Worm (Caenorhabditis elegans): Measurements from ENCODE around the gene C06C3.10.

C06C3.10 gene

ce11 chrII:9377158-9377557 is at the start of gene C06C3.10:
TSS of gene C06C3.10 (minus strand) at chrII:9377258.
- TF ChIP-seq ZK546.5 (tag; optimal IDR thresholded peaks at IDR 0.05) = no peak
- TF ChIP-seq nhr-12 (tag; optimal IDR thresholded peaks at IDR 0.05) = no peak
- no peak for TF ChIP-seq unc-39 (tag; optimal IDR thresholded peaks at IDR 0.05)
- TF ChIP-seq nhr-21 (tag; optimal IDR thresholded peaks at IDR 0.05) = no peak
- no peak for TF ChIP-seq aly-2 (tag; optimal IDR thresholded peaks at IDR 0.05)
- TF ChIP-seq nhr-25 (tag; optimal IDR thresholded peaks at IDR 0.05) = no peak
- no peak for TF ChIP-seq peb-1 (tag; optimal IDR thresholded peaks at IDR 0.05)
- TF ChIP-seq ceh-16 (tag; optimal IDR thresholded peaks at IDR 0.05) = no peak
- no peak for TF ChIP-seq ama-1 (optimal IDR thresholded peaks at IDR 0.05)
- TF ChIP-seq mbf-1 (tag; optimal IDR thresholded peaks at IDR 0.05) = no peak
- TF ChIP-seq elt-1 (tag; optimal IDR thresholded peaks at IDR 0.05) = no peak

ce11 chrII:9426076-9426475 is 49.0 kb upstream of the C06C3.10 start, which contains the start of gene M176.10:
TSS of gene M176.10 (minus strand) at chrII:9426176.
- TF ChIP-seq peb-1 (tag; optimal IDR thresholded peaks at IDR 0.05) = no peak
- TF ChIP-seq F13H6.1 (tag; optimal IDR thresholded peaks at IDR 0.05) = no peak
- TF ChIP-seq skn-1 (tag; optimal IDR thresholded peaks at IDR 0.05) = no peak
- TF ChIP-seq sma-9 (GFP tag; optimal IDR thresholded peaks at IDR 0.05) = no peak
- TF ChIP-seq sma-9 (tag; optimal IDR thresholded peaks at IDR 0.05) = no peak
- no peak for TF ChIP-seq crh-2 (tag; optimal IDR thresholded peaks at IDR 0.05)
- no peak for TF ChIP-seq snpc-4 (tag; optimal IDR thresholded peaks at IDR 0.05)
- no peak for TF ChIP-seq mbf-1 (tag; optimal IDR thresholded peaks at IDR 0.05)
- TF ChIP-seq ZK546.5 (tag; optimal IDR thresholded peaks at IDR 0.05) = no peak
- no peak for TF ChIP-seq aly-2 (tag; optimal IDR thresholded peaks at IDR 0.05)
- no peak for TF ChIP-seq nhr-11 (tag; optimal IDR thresholded peaks at IDR 0.05)
- no peak for TF ChIP-seq nhr-129 (tag; optimal IDR thresholded peaks at IDR 0.05)
- no peak for TF ChIP-seq ztf-4 (tag; optimal IDR thresholded peaks at IDR 0.05)
- no peak for TF ChIP-seq ceh-16 (tag; optimal IDR thresholded peaks at IDR 0.05)
- TF ChIP-seq nhr-6 (tag; optimal IDR thresholded peaks at IDR 0.05) = no peak
- TF ChIP-seq egl-27 (tag; optimal IDR thresholded peaks at IDR 0.05) = no peak
- no peak for TF ChIP-seq dmd-4 (tag; optimal IDR thresholded peaks at IDR 0.05)

- TF ChIP-seq ztf-1 (GFP tag; conservative IDR thresholded peaks at IDR 0.05) = no peak
- no peak for TF ChIP-seq fos-1 (tag; optimal IDR thresholded peaks at IDR 0.05)
- TF ChIP-seq nhr-237 (tag; optimal IDR thresholded peaks at IDR 0.05) = no peak
- TF ChIP-seq aly-2 (tag; optimal IDR thresholded peaks at IDR 0.05) = no peak
- no peak for TF ChIP-seq elt-3 (tag; optimal IDR thresholded peaks at IDR 0.05)
- no peak for TF ChIP-seq crh-2 (tag; optimal IDR thresholded peaks at IDR 0.05)
- no peak for TF ChIP-seq peb-1 (tag; optimal IDR thresholded peaks at IDR 0.05)
- no peak for TF ChIP-seq mdl-1 (tag; optimal IDR thresholded peaks at IDR 0.05)
- no peak for TF ChIP-seq unc-55 (GFP tag; optimal IDR thresholded peaks at IDR 0.05)
- no peak for TF ChIP-seq ztf-4 (tag; optimal IDR thresholded peaks at IDR 0.05)
- TF ChIP-seq lsy-2 (tag; optimal IDR thresholded peaks at IDR 0.05) = no peak
- TF ChIP-seq egl-27 (tag; optimal IDR thresholded peaks at IDR 0.05) = no peak
- no peak for TF ChIP-seq R02D3.7 (tag; optimal IDR thresholded peaks at IDR 0.05)
- TF ChIP-seq nhr-6 (tag; optimal IDR thresholded peaks at IDR 0.05) = no peak
- TF ChIP-seq skn-1 (tag; optimal IDR thresholded peaks at IDR 0.05) = no peak
- no peak for TF ChIP-seq nhr-12 (tag; optimal IDR thresholded peaks at IDR 0.05)
- TF ChIP-seq unc-62 (GFP tag; optimal IDR thresholded peaks at IDR 0.05) = no peak
- TF ChIP-seq zag-1 (tag; optimal IDR thresholded peaks at IDR 0.05) = no peak
Observed at ce11 chrII:9421969-9422368, 44.9 kb upstream of the C06C3.10 start, which contains the start of gene M176.11. TSS of gene M176.11 (plus strand) at chrII:9422269.

- no peak for TF ChIP-seq unc-55 (GFP tag; optimal IDR thresholded peaks at IDR 0.05)
- no peak for TF ChIP-seq skn-1 (tag; optimal IDR thresholded peaks at IDR 0.05)
- TF ChIP-seq mdl-1 (tag; optimal IDR thresholded peaks at IDR 0.05) = no peak
- no peak for TF ChIP-seq elt-1 (tag; optimal IDR thresholded peaks at IDR 0.05)
- TF ChIP-seq lsy-2 (tag; optimal IDR thresholded peaks at IDR 0.05) = no peak
- no peak for TF ChIP-seq ztf-11 (tag; optimal IDR thresholded peaks at IDR 0.05)
- no peak for TF ChIP-seq ceh-16 (tag; optimal IDR thresholded peaks at IDR 0.05)
- TF ChIP-seq nhr-129 (tag; optimal IDR thresholded peaks at IDR 0.05) = no peak
- TF ChIP-seq sma-3 (GFP tag; optimal IDR thresholded peaks at IDR 0.05) = no peak
- no peak for TF ChIP-seq lin-39 (tag; optimal IDR thresholded peaks at IDR 0.05)
- no peak for TF ChIP-seq ama-1 (optimal IDR thresholded peaks at IDR 0.05)
- no peak for TF ChIP-seq R02D3.7 (tag; optimal IDR thresholded peaks at IDR 0.05)
- no peak for TF ChIP-seq unc-62 (GFP tag; optimal IDR thresholded peaks at IDR 0.05)
Observed at ce11 chrII:9418843-9419532, 41.9 kb upstream of the C06C3.10 start.
